Fruit fly (Drosophila melanogaster) whole organism, wandering third instar larva: ENCODE measurements around the gene Spag1.

ENCODE experiments used
- Hnf4 ChIP-seq: fragments of 200-800 bp; sonication (Bioruptor generic); optimal IDR thresholded peaks from 2 replicates; lab custom pipeline; 2016; ENCODE audit warnings: missing biosample characterization, mild to moderate bottlenecking, missing genetic modification characterization
- psq ChIP-seq: fragments of 200-800 bp; sonication (Bioruptor generic); optimal IDR thresholded peaks from 3 replicates; lab custom pipeline; 2017; ENCODE audit warnings: missing biosample characterization, mild to moderate bottlenecking, missing genetic modification characterization, moderate library complexity
- rgr ChIP-seq: fragments of 200-800 bp; sonication (Bioruptor generic); optimal IDR thresholded peaks from 3 replicates; lab custom pipeline; 2016; ENCODE audit warnings: missing biosample characterization, mild to moderate bottlenecking, missing genetic modification characterization
- sage ChIP-seq: fragments of 200-800 bp; sonication (Bioruptor generic); optimal IDR thresholded peaks from 2 replicates; lab custom pipeline; 2016; ENCODE audit warnings: missing biosample characterization, mild to moderate bottlenecking, missing genetic modification characterization

dm6 chr3R:26960496-26960895 lies 12.9 kb downstream of the Spag1 start:
- no peak for TF ChIP-seq psq (GFP tag; lab: Kevin White, UChicago)
- no peak for TF ChIP-seq Hnf4 (GFP tag; lab: Kevin White, UChicago)
- no peak for TF ChIP-seq rgr
- no peak for TF ChIP-seq sage (GFP tag; lab: Kevin White, UChicago)
